Worm (Caenorhabditis elegans) whole organism, L2 larva: ENCODE data around the gene str-148.
"Not testable (repeated sequence)": the region's sequence is repeated elsewhere in the genome, so short reads cannot be mapped to it uniquely, and the experiment has no call there.

ENCODE experiments used
- ama-1 ChIP-seq: fragments of 150-350 bp; optimal IDR thresholded peaks from 2 replicates; lab custom pipeline; 2018; ENCODE audit warnings: inconsistent platforms
- nhr-11 ChIP-seq: fragments of 150-350 bp; optimal IDR thresholded peaks from 2 replicates; lab custom pipeline; 2014; ENCODE audit warnings: missing biosample characterization, missing genetic modification characterization
- nhr-12 ChIP-seq: fragments of 150-350 bp; optimal IDR thresholded peaks from 2 replicates; lab custom pipeline; 2014; ENCODE audit warnings: missing biosample characterization, missing genetic modification characterization
- sem-4 ChIP-seq: fragments of 150-350 bp; optimal IDR thresholded peaks from 2 replicates; lab custom pipeline; 2014; ENCODE audit warnings: missing biosample characterization, missing genetic modification reagents, missing genetic modification characterization
- ztf-4 ChIP-seq: fragments of 150-350 bp; optimal IDR thresholded peaks from 2 replicates; lab custom pipeline; 2014; ENCODE audit warnings: missing biosample characterization, missing genetic modification characterization

- TF ChIP-seq ztf-4 (tag; lab: Kevin White, UChicago); nhr-12 (tag; lab: Kevin White, UChicago); sem-4 (tag; lab: Kevin White, UChicago); ama-1 (lab: Kevin White, UChicago); nhr-11 (tag; lab: Kevin White, UChicago): not testable (repeated sequence)
These were observed 49.7 kb upstream of the str-148 start, which contains the start of gene F45D11.11 for ce11 chrII:996112-996511.
